Worm (Caenorhabditis elegans) whole organism, L4/young adult: ENCODE data around the gene grd-11.

Experiments used
- W03F9.2 ChIP-seq: fragments of 150-350 bp; optimal IDR thresholded peaks from 2 replicates; lab custom pipeline; 2014; ENCODE audit warnings: missing biosample characterization, missing genetic modification characterization
- dao-5 ChIP-seq: sonication (generic microtip); optimal IDR thresholded peaks from 2 replicates; lab custom pipeline; 2016; ENCODE audit warnings: missing genotype, missing genetic modification characterization, moderate library complexity, missing compliant biosample characterization
- him-1 ChIP-seq: sonication (generic microtip); optimal IDR thresholded peaks from 2 replicates; lab custom pipeline; 2016; ENCODE audit warnings: missing genotype, missing genetic modification reagents, missing genetic modification characterization, missing compliant biosample characterization

DNA sequence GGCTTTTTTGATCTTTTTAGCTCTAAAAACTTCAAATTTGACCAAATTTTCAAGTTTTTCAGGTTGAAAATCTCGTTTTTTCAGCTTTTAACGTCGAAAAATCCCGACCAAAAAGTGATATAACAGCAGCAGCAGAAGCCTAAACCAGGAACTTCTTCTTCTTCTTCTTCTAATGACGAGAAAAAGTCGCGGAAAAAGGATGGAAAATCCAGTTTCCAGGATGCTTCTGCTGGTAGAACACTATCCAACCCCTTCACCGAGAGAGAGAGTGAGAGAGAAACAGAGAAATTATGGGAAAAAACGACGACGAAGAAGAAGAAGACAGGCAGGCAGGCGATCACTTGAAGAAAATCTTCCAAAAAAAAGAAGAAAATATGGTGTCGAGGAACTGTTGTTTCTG is 50.2 kb downstream of the grd-11 start:
- TF ChIP-seq W03F9.2 (tag; lab: Kevin White, UChicago) (no peak), dao-5 (tag; lab: Kevin White, UChicago) (no peak), him-1 (no peak)
